Worm (Caenorhabditis elegans) whole organism, L2 larva: ENCODE results near the gene fox-1.

Experiments used
- C34F6.9 ChIP-seq: fragments of 150-350 bp; optimal IDR thresholded peaks from 2 replicates; lab custom pipeline; 2014; ENCODE audit warnings: missing biosample characterization, missing genetic modification characterization
- F13H6.1 ChIP-seq: sonication (generic microtip); optimal IDR thresholded peaks from 2 replicates; lab custom pipeline; 2016; ENCODE audit warnings: missing genetic modification characterization, missing compliant biosample characterization
- R02D3.7 ChIP-seq: fragments of 150-350 bp; optimal IDR thresholded peaks from 2 replicates; lab custom pipeline; 2014; ENCODE audit warnings: missing biosample characterization, missing genetic modification characterization
- ZK546.5 ChIP-seq: sonication (generic microtip); optimal IDR thresholded peaks from 2 replicates; lab custom pipeline; 2017; ENCODE audit warnings: missing biosample characterization, missing genetic modification characterization
- alr-1 ChIP-seq: fragments of 150-350 bp; optimal IDR thresholded peaks from 2 replicates; lab custom pipeline; 2014; ENCODE audit warnings: missing biosample characterization, missing genetic modification characterization
- ama-1 ChIP-seq: fragments of 150-350 bp; optimal IDR thresholded peaks from 2 replicates; lab custom pipeline; 2018; ENCODE audit warnings: inconsistent platforms
- ceh-16 ChIP-seq: fragments of 150-350 bp; optimal IDR thresholded peaks from 2 replicates; lab custom pipeline; 2014; ENCODE audit warnings: missing biosample characterization, missing genetic modification characterization
- crh-2 ChIP-seq: sonication (generic microtip); optimal IDR thresholded peaks from 2 replicates; lab custom pipeline; 2017; ENCODE audit warnings: missing biosample characterization, missing genetic modification characterization
- egl-27 ChIP-seq: sonication (generic microtip); optimal IDR thresholded peaks from 3 replicates; lab custom pipeline; 2017; ENCODE audit warnings: missing biosample characterization, missing genetic modification reagents, missing genetic modification characterization
- fos-1 ChIP-seq: fragments of 150-350 bp; optimal IDR thresholded peaks from 2 replicates; lab custom pipeline; 2014; ENCODE audit warnings: missing biosample characterization, missing genetic modification characterization
- gmeb-1 ChIP-seq: fragments of 150-350 bp; optimal IDR thresholded peaks from 2 replicates; lab custom pipeline; 2014; ENCODE audit warnings: missing biosample characterization, missing genetic modification characterization
- lin-11 ChIP-seq: fragments of 150-350 bp; sonication (generic microtip); optimal IDR thresholded peaks from 2 replicates; lab custom pipeline; 2014; ENCODE audit warnings: missing biosample characterization, missing genetic modification characterization, inconsistent platforms, mixed read lengths
- lin-39 ChIP-seq: fragments of 150-350 bp; optimal IDR thresholded peaks from 2 replicates; lab custom pipeline; 2014; ENCODE audit warnings: missing biosample characterization, missing genetic modification reagents, missing genetic modification characterization
- lsy-2 ChIP-seq, 2 experiments: fragments of 150-350 bp in 1 of 2; sonication (generic microtip) in 1 of 2; optimal IDR thresholded peaks; 2 replicates each; lab custom pipeline; 2014 to 2017; ENCODE audit warnings: missing biosample characterization in 2 of 2, missing genetic modification characterization in 2 of 2
- mab-5 ChIP-seq: fragments of 150-350 bp; optimal IDR thresholded peaks from 2 replicates; lab custom pipeline; 2014; ENCODE audit warnings: missing biosample characterization, missing genetic modification characterization
- mbf-1 ChIP-seq: sonication (generic microtip); optimal IDR thresholded peaks from 2 replicates; lab custom pipeline; 2017; ENCODE audit warnings: missing biosample characterization, missing genetic modification characterization
- nhr-11 ChIP-seq: fragments of 150-350 bp; optimal IDR thresholded peaks from 2 replicates; lab custom pipeline; 2014; ENCODE audit warnings: missing biosample characterization, missing genetic modification characterization
- nhr-12 ChIP-seq: fragments of 150-350 bp; optimal IDR thresholded peaks from 2 replicates; lab custom pipeline; 2014; ENCODE audit warnings: missing biosample characterization, missing genetic modification characterization
- nhr-129 ChIP-seq: fragments of 150-350 bp; optimal IDR thresholded peaks from 2 replicates; lab custom pipeline; 2014; ENCODE audit warnings: missing biosample characterization, missing genetic modification characterization
- nhr-25 ChIP-seq: fragments of 150-350 bp; sonication (generic microtip); optimal IDR thresholded peaks from 3 replicates; lab custom pipeline; 2014; ENCODE audit warnings: missing biosample characterization, missing genetic modification characterization
- nhr-6 ChIP-seq: fragments of 150-350 bp; optimal IDR thresholded peaks from 2 replicates; lab custom pipeline; 2014; ENCODE audit warnings: missing biosample characterization, missing genetic modification characterization
- nhr-77 ChIP-seq: fragments of 150-350 bp; optimal IDR thresholded peaks from 2 replicates; lab custom pipeline; 2014; ENCODE audit warnings: missing biosample characterization, missing genetic modification characterization
- peb-1 ChIP-seq: fragments of 150-350 bp; optimal IDR thresholded peaks from 2 replicates; lab custom pipeline; 2014; ENCODE audit warnings: missing biosample characterization, missing genetic modification characterization
- sem-4 ChIP-seq: fragments of 150-350 bp; optimal IDR thresholded peaks from 2 replicates; lab custom pipeline; 2014; ENCODE audit warnings: missing biosample characterization, missing genetic modification reagents, missing genetic modification characterization
- sma-3 ChIP-seq: sonication (generic microtip); optimal IDR thresholded peaks from 2 replicates; lab custom pipeline; 2016; ENCODE audit warnings: missing genetic modification reagents, missing genetic modification characterization, missing compliant biosample characterization
- sma-9 ChIP-seq, 2 experiments: fragments of 150-350 bp in 1 of 2; sonication (generic microtip) in 1 of 2; optimal IDR thresholded peaks; 2 replicates each; lab custom pipeline; 2014 to 2016; ENCODE audit warnings: missing genetic modification characterization in 2 of 2, mild to moderate bottlenecking in 1 of 2, missing biosample characterization in 1 of 2, missing compliant biosample characterization in 1 of 2, missing genetic modification reagents in 1 of 2, moderate library complexity in 1 of 2
- snpc-4 ChIP-seq: fragments of 150-350 bp; optimal IDR thresholded peaks from 2 replicates; lab custom pipeline; 2014; ENCODE audit warnings: missing biosample characterization, missing genetic modification characterization
- unc-39 ChIP-seq: fragments of 150-350 bp; optimal IDR thresholded peaks from 2 replicates; lab custom pipeline; 2014; ENCODE audit warnings: missing biosample characterization, missing genetic modification characterization
- unc-55 ChIP-seq: fragments of 150-350 bp; sonication (generic microtip); optimal IDR thresholded peaks from 3 replicates; lab custom pipeline; 2014; ENCODE audit warnings: missing biosample characterization, missing genetic modification reagents, missing genetic modification characterization
- unc-62 ChIP-seq: fragments of 150-350 bp; optimal IDR thresholded peaks from 2 replicates; lab custom pipeline; 2014; ENCODE audit warnings: missing biosample characterization, missing genetic modification reagents, missing genetic modification characterization
- zag-1 ChIP-seq: fragments of 150-350 bp; optimal IDR thresholded peaks from 2 replicates; lab custom pipeline; 2014; ENCODE audit warnings: missing biosample characterization, missing genetic modification characterization
- ztf-4 ChIP-seq: fragments of 150-350 bp; optimal IDR thresholded peaks from 2 replicates; lab custom pipeline; 2014; ENCODE audit warnings: missing biosample characterization, missing genetic modification characterization

The fox-1 gene

DNA sequence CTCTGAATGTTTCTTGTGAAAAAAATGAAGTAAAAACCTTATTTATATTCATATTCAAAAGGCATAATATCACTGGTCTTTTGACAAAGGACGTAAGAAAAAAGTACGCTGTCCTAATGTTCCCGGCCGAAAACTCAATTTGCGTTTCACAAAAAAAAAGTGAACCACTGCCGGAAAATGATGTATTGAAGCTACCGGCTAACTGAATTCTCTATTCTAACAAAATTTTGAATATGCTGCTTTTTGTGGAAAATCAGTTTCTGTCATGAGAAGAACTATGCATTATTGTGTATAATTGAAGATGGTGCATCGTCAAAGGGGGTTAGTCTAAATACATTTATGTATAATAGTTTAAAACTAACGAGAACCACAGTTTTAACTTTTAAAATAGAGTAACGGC is 34.6 kb upstream of the fox-1 start:
- TF ChIP-seq ama-1, result no peak
- TF ChIP-seq snpc-4 (tag; lab: Kevin White, UChicago), result no peak
- no peak for TF ChIP-seq sma-9 (GFP tag; optimal IDR thresholded peaks at IDR 0.05; lab: Kevin White, UChicago)
- TF ChIP-seq sma-9 (tag; optimal IDR thresholded peaks at IDR 0.05; lab: Kevin White, UChicago), result no peak
- TF ChIP-seq mbf-1 (tag; lab: Kevin White, UChicago), result no peak

DNA sequence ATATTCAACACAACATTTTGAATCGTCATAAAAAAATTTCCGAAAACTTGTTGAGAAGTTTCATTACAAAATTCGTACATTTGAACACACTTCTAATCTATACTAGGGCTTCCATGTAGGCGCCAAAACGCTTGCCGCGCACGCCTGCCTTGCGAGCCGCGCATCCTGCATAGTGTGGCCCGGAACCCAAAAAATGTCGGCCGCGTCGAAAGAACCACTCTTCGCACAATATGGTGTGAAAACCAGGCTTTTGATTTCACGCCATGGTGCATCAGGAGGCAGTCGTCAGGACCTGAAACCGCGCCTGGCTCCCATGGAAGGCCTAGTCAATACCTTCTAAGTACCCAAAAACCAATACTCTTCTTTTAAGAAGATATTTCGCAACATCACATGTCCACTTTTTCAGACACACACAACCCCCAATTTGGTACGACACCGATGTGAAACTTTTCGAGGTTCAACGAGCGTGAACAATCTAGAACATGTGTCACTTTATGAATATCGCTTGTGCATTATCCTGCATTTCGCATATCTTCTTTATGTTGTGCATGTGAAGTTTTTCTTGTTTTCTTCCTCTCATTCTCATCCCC is 34.0 kb upstream of the fox-1 start:
- peak; percentile 19 for TF ChIP-seq snpc-4 (tag; lab: Kevin White, UChicago)
- no peak for TF ChIP-seq mab-5
- TF ChIP-seq lsy-2 (tag; optimal IDR thresholded peaks at IDR 0.05; lab: Kevin White, UChicago), result no peak
- TF ChIP-seq R02D3.7 (tag; lab: Kevin White, UChicago), result no peak

DNA sequence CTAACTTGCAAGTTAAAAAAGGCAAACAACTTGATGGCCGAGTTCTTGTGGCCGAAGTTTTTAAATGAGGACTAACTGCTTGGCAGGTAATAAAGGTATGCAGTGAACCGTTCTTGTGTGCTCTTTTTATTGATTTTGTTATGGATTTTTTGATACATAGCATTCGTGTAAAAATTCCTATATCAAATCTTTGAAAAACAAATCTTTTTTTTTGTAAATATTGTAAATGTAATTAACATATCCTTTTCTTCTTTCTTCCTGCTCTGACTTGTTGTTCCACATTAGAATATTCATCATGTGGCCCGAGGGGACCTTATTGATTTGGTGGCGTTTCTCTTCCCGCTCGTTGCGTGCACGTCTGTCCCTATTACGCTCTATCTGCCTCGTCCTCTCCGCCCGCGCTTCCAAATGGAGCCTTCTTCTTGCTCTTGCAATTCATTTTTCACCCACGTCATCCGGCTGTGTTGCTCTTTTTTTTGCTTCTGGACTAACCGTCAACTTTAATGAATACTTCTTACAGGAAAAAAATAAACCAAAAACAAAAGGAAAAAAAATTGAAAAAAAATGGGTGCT is 28.9 kb upstream of the fox-1 start, which contains the start of gene hid-1:
hid-1 (plus strand) TSS at position 523 of the 573 bp plus-strand sequence.
- TF ChIP-seq unc-55 (no peak), lsy-2 (tag; optimal IDR thresholded peaks at IDR 0.05; lab: Kevin White, UChicago) (peak in 1 of 2 experiments; percentile 13), C34F6.9 (tag; lab: Kevin White, UChicago) (peak; percentile 51), nhr-25 (tag; lab: Kevin White, UChicago) (no peak), sem-4 (tag; lab: Kevin White, UChicago) (peak; percentile 21), zag-1 (tag; lab: Kevin White, UChicago) (no peak), lin-11 (tag; lab: Kevin White, UChicago) (peak; percentile 2), sma-9 (GFP tag; optimal IDR thresholded peaks at IDR 0.05; lab: Kevin White, UChicago) (peak; percentile 14), sma-9 (tag; optimal IDR thresholded peaks at IDR 0.05; lab: Kevin White, UChicago) (no peak)

DNA sequence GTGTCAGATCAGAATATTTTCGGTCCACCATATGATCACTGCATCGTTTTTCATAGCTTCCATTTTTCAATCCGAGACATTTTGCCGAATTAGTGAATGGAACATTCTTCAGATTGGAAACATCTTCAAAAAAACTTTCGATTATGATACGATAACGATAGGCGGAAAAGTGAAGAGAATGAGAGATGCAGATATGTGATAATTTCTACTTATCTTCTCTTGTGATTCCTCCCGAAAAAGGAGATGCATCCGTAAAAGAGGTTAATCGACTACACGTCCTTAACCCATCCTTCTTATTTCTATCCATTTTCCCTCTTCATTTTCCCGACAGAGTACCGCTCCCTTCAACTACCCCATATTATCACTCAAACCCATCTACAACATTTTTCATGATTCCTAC is 23.4 kb upstream of the fox-1 start, which contains the start of gene K02E10.4:
K02E10.4 (plus strand) TSS at position 186 of the 400 bp plus-strand sequence.
- TF ChIP-seq egl-27, result no peak
- no peak for TF ChIP-seq R02D3.7 (tag; lab: Kevin White, UChicago)
- no peak for TF ChIP-seq unc-62 (GFP tag; lab: Kevin White, UChicago)

DNA sequence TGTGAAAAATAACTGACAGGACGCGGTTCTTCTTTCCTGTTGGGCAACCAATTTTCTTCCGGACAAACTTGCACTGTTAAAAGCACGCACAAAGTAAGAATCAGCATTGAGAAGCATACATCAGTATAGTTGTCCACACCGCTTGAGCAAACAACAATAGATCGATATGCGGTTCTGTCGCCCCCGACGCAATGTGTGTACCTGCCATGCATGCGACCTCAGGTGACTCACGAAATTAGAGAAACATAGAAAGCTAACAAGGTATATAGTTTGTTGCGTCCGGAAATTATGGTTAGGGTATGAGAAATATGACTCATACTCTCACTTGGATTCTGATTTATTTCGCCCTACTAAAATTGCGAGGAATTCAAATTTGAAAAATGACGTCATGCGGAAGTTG is 22.9 kb upstream of the fox-1 start, which contains the start of gene K02E10.6:
K02E10.6 (minus strand) TSS at position 149 of the 400 bp plus-strand sequence.
- TF ChIP-seq sem-4 (tag; lab: Kevin White, UChicago) (no peak), C34F6.9 (tag; lab: Kevin White, UChicago) (no peak), peb-1 (tag; lab: Kevin White, UChicago) (no peak), F13H6.1 (tag; lab: Kevin White, UChicago) (no peak), fos-1 (tag; lab: Kevin White, UChicago) (peak; percentile 24)

DNA sequence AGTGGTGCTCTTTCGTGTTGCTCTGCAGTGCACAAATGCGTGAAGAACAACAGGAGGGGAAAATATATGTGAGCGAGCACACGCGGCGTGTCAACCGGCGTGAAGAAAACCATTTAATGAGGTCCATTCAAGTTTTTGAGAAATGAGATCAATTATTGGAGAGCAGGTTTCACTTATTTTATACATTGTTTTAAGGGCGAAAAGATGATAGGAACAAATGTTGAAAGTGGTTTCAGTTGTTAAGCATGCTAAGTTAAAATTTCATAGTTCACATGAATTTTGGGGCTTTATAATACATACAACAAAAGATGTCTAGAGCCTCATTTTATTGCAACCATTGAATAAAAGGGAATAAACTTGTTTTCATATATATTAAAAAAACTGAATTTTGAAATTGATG is 19.1 kb upstream of the fox-1 start, which contains the start of gene K02E10.5:
K02E10.5 (minus strand) TSS at position 101 of the 400 bp plus-strand sequence.
- TF ChIP-seq ZK546.5 (tag; lab: Kevin White, UChicago), result no peak
- TF ChIP-seq sem-4 (tag; lab: Kevin White, UChicago), result no peak
- TF ChIP-seq, all 48 proteins: peak for 0

DNA sequence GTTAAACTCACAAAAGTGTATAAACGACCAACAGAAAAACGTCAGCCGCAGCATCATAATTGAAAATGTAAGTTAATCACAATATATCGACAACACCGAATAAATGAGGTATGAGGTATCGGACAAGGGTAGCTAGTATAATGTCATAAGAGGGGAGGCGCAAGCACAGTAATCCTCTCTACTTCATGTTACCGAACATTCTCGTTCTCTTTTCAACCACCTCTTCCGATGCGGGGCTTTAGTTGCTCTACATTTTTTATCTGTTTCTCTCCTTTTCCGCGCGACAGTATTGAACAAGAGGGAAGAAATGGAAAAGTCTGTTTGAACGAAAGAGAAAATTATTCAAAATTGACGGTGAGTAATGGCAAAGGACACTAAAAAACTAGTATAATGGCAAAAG is 16.2 kb upstream of the fox-1 start, which contains the start of gene R04B3.3:
R04B3.3 (minus strand) TSS at position 101 of the 400 bp plus-strand sequence.
- TF ChIP-seq ceh-16 (tag; lab: Kevin White, UChicago) (no peak), gmeb-1 (tag; lab: Kevin White, UChicago) (no peak), sma-9 (GFP tag; optimal IDR thresholded peaks at IDR 0.05; lab: Kevin White, UChicago) (no peak), sma-9 (tag; optimal IDR thresholded peaks at IDR 0.05; lab: Kevin White, UChicago) (no peak), nhr-6 (tag; lab: Kevin White, UChicago) (no peak), mab-5 (no peak), nhr-77 (no peak), crh-2 (no peak), mbf-1 (tag; lab: Kevin White, UChicago) (no peak), nhr-11 (tag; lab: Kevin White, UChicago) (no peak), unc-39 (no peak), ztf-4 (tag; lab: Kevin White, UChicago) (no peak), nhr-129 (tag; lab: Kevin White, UChicago) (no peak), alr-1 (tag; lab: Kevin White, UChicago) (no peak), sma-3 (GFP tag; lab: Kevin White, UChicago) (no peak), lin-11 (tag; lab: Kevin White, UChicago) (no peak), ama-1 (no peak), nhr-12 (no peak), C34F6.9 (tag; lab: Kevin White, UChicago) (no peak), lin-39 (no peak)
